Worm (Caenorhabditis elegans): ENCODE data around the gene rad-23.

Gene rad-23

DNA sequence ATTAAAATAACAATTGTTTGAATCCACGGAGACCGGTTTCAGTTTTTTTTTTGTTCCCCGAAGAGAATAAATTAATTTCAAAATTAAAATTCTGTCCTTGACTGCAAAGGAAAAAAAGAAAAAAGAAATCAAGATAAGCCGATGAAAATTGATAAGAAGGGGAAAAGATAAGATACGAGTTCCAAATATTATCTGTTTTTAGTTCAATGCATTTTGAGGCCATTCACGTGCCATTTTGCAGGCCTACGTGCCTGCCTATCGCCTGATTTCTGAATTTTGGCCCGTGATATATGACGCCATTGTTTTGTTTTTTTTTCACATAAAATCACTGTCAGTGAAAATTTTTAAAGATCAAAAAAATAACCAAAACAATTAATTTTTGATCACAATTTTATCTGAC lies 41.1 kb downstream of the rad-23 start:
- TF ChIP-seq elt-2 (tag; optimal IDR thresholded peaks at IDR 0.05) (peak; percentile 98), nfya-1 (tag; optimal IDR thresholded peaks at IDR 0.05) (no peak)

DNA sequence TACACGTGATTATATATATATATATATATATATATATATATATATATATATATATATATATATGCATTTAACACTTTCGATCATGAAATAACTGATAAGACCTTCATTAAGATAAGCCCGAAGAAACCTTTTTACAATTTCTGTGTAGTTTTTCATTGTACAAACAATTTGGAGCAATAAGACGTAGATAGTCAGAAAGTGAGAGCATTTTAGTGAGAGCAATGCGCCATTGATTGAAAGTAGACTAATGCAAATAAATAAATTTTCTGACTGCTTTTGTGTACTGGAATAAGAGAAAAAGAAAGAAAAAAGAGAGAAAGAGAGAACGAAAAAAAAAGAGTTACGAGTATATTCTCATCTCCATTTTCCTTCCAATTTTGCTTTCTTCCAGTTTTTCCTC lies 47.9 kb downstream of the rad-23 start:
- TF ChIP-seq unc-42 (tag; optimal IDR thresholded peaks at IDR 0.05) (no peak), sdc-2 (tag; optimal IDR thresholded peaks at IDR 0.05) (no peak), ceh-19 (GFP tag; optimal IDR thresholded peaks at IDR 0.05) (no peak)

DNA sequence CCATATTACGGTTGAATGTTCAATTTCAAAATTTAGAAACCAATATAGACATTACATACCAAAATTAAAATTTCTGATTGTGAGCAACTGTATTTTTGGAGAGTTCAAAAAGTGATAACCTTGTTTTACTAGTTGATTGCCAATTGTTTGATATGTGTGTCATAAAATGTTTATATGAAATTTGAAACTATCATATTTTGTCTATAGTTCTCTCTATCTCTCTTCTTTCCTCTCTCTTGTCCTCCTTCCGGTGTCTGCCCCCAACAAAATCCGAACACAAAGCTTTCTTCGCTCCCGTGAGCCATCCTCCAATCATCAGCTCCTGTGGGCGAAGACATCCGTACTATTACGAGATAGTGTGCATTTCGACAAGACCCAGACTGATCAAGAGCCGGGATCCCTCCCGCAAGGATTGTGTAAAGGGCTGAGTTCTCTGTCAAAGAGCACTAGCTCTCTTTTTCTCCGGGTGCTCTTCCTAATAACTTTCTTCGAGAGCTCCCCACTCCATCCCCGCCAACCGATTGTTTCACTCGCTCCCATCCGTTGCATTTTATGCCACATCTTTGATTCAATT lies 50.1 kb downstream of the rad-23 start:
- TF ChIP-seq ceh-34 (tag; optimal IDR thresholded peaks at IDR 0.05) (peak; percentile 59), sox-2 (GFP tag; IDR thresholded peaks at IDR 0.05) (no peak), rnt-1 (tag; optimal IDR thresholded peaks at IDR 0.05) (peak; percentile 66), ets-4 (tag; optimal IDR thresholded peaks at IDR 0.05) (peak; percentile 14), ceh-18 (tag; optimal IDR thresholded peaks at IDR 0.05) (peak; percentile 27), gmeb-2 (tag; optimal IDR thresholded peaks at IDR 0.05) (no peak), nfya-1 (tag; optimal IDR thresholded peaks at IDR 0.05) (peak; percentile 76)

Measured in whole organism, late embryonic.